Worm (Caenorhabditis elegans) whole organism, L3 larva: Measurements from ENCODE around the gene F11C1.10.
A peak's percentile ranks its signal among the peaks of the same experiment; 100 is the strongest.

Experiments
- R02D3.7 ChIP-seq: fragments of 150-350 bp; optimal IDR thresholded peaks from 2 replicates; lab custom pipeline; 2014; ENCODE audit warnings: missing biosample characterization, missing genetic modification characterization
- ama-1 ChIP-seq: fragments of 150-350 bp; optimal IDR thresholded peaks from 2 replicates; lab custom pipeline; 2018
- ceh-16 ChIP-seq: sonication (generic microtip); optimal IDR thresholded peaks from 2 replicates; lab custom pipeline; 2017; ENCODE audit warnings: missing biosample characterization, missing genetic modification characterization
- ceh-28 ChIP-seq: fragments of 150-350 bp; optimal IDR thresholded peaks from 2 replicates; lab custom pipeline; 2014; ENCODE audit warnings: missing biosample characterization, missing genetic modification reagents, missing genetic modification characterization
- ceh-9 ChIP-seq: sonication (generic microtip); optimal IDR thresholded peaks from 2 replicates; lab custom pipeline; 2018; ENCODE audit warnings: missing biosample characterization, missing genetic modification characterization
- daf-12 ChIP-seq: fragments of 150-350 bp; optimal IDR thresholded peaks from 2 replicates; lab custom pipeline; 2014; ENCODE audit warnings: missing biosample characterization, missing genetic modification reagents, missing genetic modification characterization
- egl-5 ChIP-seq: fragments of 150-350 bp; optimal IDR thresholded peaks from 2 replicates; lab custom pipeline; 2017; ENCODE audit warnings: missing biosample characterization, missing genetic modification reagents, missing genetic modification characterization, inconsistent platforms
- elt-1 ChIP-seq: fragments of 150-350 bp; optimal IDR thresholded peaks from 2 replicates; lab custom pipeline; 2014; ENCODE audit warnings: missing biosample characterization, missing genetic modification characterization
- elt-2 ChIP-seq: sonication (generic microtip); optimal IDR thresholded peaks from 2 replicates; lab custom pipeline; 2016; ENCODE audit warnings: missing genetic modification reagents, mild to moderate bottlenecking, missing genetic modification characterization, missing compliant biosample characterization
- elt-3 ChIP-seq, 3 experiments: fragments of 150-350 bp in 1 of 3; sonication (generic microtip) in 2 of 3; optimal IDR thresholded peaks; 2 replicates in 2 of 3; 4 replicates in 1 of 3; lab custom pipeline; 2014 to 2017; ENCODE audit warnings: missing biosample characterization in 3 of 3, missing genetic modification characterization in 3 of 3
- fkh-10 ChIP-seq: sonication (generic microtip); optimal IDR thresholded peaks from 2 replicates; lab custom pipeline; 2017; ENCODE audit warnings: missing biosample characterization, missing genetic modification reagents, missing genetic modification characterization
- fkh-2 ChIP-seq: fragments of 150-350 bp; optimal IDR thresholded peaks from 2 replicates; lab custom pipeline; 2014; ENCODE audit warnings: missing biosample characterization, missing genetic modification reagents, missing genetic modification characterization
- jun-1 ChIP-seq: fragments of 150-350 bp; optimal IDR thresholded peaks from 2 replicates; lab custom pipeline; 2014; ENCODE audit warnings: missing biosample characterization, missing genetic modification reagents, missing genetic modification characterization
- lsy-12 ChIP-seq: sonication (generic microtip); optimal IDR thresholded peaks from 2 replicates; lab custom pipeline; 2016; ENCODE audit warnings: mild to moderate bottlenecking, missing genetic modification characterization, missing compliant biosample characterization
- mml-1 ChIP-seq: fragments of 150-350 bp; sonication (generic microtip); optimal IDR thresholded peaks from 3 replicates; lab custom pipeline; 2014; ENCODE audit warnings: missing biosample characterization, missing genetic modification characterization
- nfya-1 ChIP-seq: sonication (generic microtip); optimal IDR thresholded peaks from 2 replicates; lab custom pipeline; 2017; ENCODE audit warnings: missing genetic modification characterization, mild to moderate bottlenecking, missing compliant biosample characterization, antibody characterized with exemption, moderate library complexity; ENCODE audit not compliant: insufficient read depth
- nhr-11 ChIP-seq: fragments of 150-350 bp; optimal IDR thresholded peaks from 2 replicates; lab custom pipeline; 2014; ENCODE audit warnings: missing biosample characterization, missing genetic modification characterization
- nhr-12 ChIP-seq: fragments of 150-350 bp; optimal IDR thresholded peaks from 2 replicates; lab custom pipeline; 2014; ENCODE audit warnings: missing biosample characterization, missing genetic modification characterization
- nhr-23 ChIP-seq: fragments of 150-350 bp; optimal IDR thresholded peaks from 2 replicates; lab custom pipeline; 2014; ENCODE audit warnings: missing biosample characterization, missing genetic modification reagents, missing genetic modification characterization
- nhr-25 ChIP-seq: sonication (generic microtip); optimal IDR thresholded peaks from 2 replicates; lab custom pipeline; 2017; ENCODE audit warnings: missing biosample characterization, missing genetic modification characterization
- nhr-28 ChIP-seq: fragments of 150-350 bp; optimal IDR thresholded peaks from 2 replicates; lab custom pipeline; 2014; ENCODE audit warnings: missing biosample characterization, missing genetic modification characterization
- nhr-43 ChIP-seq: sonication (generic microtip); optimal IDR thresholded peaks from 2 replicates; lab custom pipeline; 2016; ENCODE audit warnings: mild to moderate bottlenecking, missing genetic modification characterization, missing compliant biosample characterization; ENCODE audit not compliant: poor library complexity, severe bottlenecking
- nhr-76 ChIP-seq: fragments of 150-350 bp; sonication (generic microtip); optimal IDR thresholded peaks from 5 replicates; lab custom pipeline; 2014; ENCODE audit warnings: missing biosample characterization, missing genetic modification characterization
- nhr-77 ChIP-seq: fragments of 150-350 bp; optimal IDR thresholded peaks from 2 replicates; lab custom pipeline; 2014; ENCODE audit warnings: missing biosample characterization, missing genetic modification characterization
- pqm-1 ChIP-seq: fragments of 150-350 bp; optimal IDR thresholded peaks from 2 replicates; lab custom pipeline; 2017; ENCODE audit warnings: missing biosample characterization, missing genetic modification characterization, inconsistent platforms
- sea-2 ChIP-seq: fragments of 150-350 bp; sonication (generic microtip); optimal IDR thresholded peaks from 4 replicates; lab custom pipeline; 2014; ENCODE audit warnings: missing biosample characterization, missing genetic modification reagents, missing genetic modification characterization
- skn-1 ChIP-seq: fragments of 150-350 bp; optimal IDR thresholded peaks from 2 replicates; lab custom pipeline; 2014; ENCODE audit warnings: missing biosample characterization, missing genetic modification characterization
- tbx-2 ChIP-seq: sonication (generic microtip); optimal IDR thresholded peaks from 2 replicates; lab custom pipeline; 2016; ENCODE audit warnings: mild to moderate bottlenecking, missing genetic modification characterization, missing compliant biosample characterization
- unc-39 ChIP-seq: sonication (generic microtip); optimal IDR thresholded peaks from 4 replicates; lab custom pipeline; 2017; ENCODE audit warnings: missing biosample characterization, missing genetic modification characterization
- unc-62 ChIP-seq: fragments of 150-350 bp; sonication (generic microtip); optimal IDR thresholded peaks from 4 replicates; lab custom pipeline; 2014; ENCODE audit warnings: missing biosample characterization, missing genetic modification reagents, missing genetic modification characterization
- ztf-11 ChIP-seq: fragments of 150-350 bp; optimal IDR thresholded peaks from 2 replicates; lab custom pipeline; 2014; ENCODE audit warnings: missing biosample characterization, missing genetic modification characterization

F11C1.10 gene

DNA sequence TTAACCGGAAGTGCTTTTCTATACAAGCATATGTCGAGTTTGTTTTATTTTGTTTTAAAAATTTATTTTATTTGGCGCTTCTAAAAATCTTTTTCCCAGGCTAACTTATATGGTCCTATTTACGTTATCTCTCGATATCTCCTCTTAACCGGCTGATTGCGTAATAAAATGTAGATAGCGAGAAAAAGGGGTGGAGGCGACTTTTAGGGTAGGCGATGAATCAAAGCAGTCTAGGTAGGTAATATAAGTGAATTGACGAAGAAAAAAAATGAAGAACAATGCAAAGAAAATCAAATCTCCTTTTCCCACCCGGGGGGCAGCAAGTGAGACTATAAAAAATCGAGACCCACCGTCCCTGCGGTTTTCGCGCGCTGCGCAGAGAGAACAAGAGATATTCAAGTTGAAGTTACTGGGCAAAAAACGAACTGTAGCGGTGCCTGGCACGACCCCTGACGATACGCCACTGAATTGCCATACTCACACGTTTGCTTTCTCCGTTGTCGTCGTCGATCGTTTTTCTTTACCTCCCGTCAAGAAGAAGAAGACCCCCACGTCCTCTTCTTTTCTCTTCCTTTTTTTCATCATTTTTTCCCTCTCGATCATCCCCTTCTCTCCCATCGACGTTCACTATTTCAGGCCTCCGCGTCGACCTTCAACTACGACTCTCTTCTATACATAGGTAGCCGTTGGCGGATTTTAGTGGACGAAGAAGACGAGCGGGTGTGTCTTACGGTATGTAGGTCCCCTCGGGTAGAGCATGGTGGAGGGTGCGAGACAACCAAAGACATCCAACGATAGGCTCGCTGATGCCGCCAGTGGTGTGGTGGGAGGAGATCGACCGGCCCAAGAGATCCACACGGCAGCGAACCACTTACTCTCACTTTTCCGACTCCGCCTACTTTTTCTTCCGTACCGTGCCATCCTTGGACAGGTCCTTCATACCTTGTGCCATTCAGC is 31.3 kb downstream of the F11C1.10 start, which contains the start of gene nhr-25:
nhr-25 (plus strand) TSS at position 637 of the 957 bp plus-strand sequence.
- TF ChIP-seq lsy-12 (peak; percentile 20), nhr-25 (tag; lab: Kevin White, UChicago) (peak; percentile 99), nhr-43 (tag; lab: Kevin White, UChicago) (peak; percentile 41), tbx-2 (tag; lab: Kevin White, UChicago) (no peak), nhr-77 (tag; lab: Kevin White, UChicago) (no peak), nfya-1 (tag; lab: Kevin White, UChicago) (peak; percentile 29), nhr-23 (tag; lab: Kevin White, UChicago) (peak; percentile 18), ama-1 (lab: Kevin White, UChicago) (peak; percentile 38)

DNA sequence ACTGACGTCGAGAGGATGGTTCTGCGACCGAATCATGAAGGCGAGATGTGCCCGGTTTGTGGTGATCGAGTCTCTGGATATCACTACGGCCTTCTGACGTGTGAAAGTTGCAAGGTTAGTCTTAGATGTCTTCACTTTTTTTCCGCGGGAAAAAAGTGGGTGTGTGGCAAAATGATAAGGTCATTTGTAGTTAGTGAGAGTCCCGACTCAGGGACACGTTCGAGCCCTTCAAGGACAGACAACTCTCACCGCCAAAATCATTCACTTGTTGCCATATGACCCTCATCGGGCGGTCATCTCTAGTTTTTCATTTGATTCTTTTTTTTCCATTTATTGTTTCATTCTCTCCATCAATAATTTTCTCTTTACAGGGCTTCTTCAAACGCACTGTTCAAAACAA is 32.0 kb downstream of the F11C1.10 start:
- TF ChIP-seq nhr-28 (tag; lab: Kevin White, UChicago) (no peak), unc-39 (tag; lab: Kevin White, UChicago) (no peak), nhr-43 (tag; lab: Kevin White, UChicago) (peak; percentile 23), nhr-25 (tag; lab: Kevin White, UChicago) (peak; percentile 100), mml-1 (no peak), elt-1 (tag; lab: Kevin White, UChicago) (no peak), ceh-28 (tag; lab: Kevin White, UChicago) (no peak), R02D3.7 (tag; lab: Kevin White, UChicago) (no peak), elt-3 (tag; optimal IDR thresholded peaks at IDR 0.05; lab: Kevin White, UChicago) (peak in 1 of 3 experiments; percentile 58), fkh-10 (no peak)

DNA sequence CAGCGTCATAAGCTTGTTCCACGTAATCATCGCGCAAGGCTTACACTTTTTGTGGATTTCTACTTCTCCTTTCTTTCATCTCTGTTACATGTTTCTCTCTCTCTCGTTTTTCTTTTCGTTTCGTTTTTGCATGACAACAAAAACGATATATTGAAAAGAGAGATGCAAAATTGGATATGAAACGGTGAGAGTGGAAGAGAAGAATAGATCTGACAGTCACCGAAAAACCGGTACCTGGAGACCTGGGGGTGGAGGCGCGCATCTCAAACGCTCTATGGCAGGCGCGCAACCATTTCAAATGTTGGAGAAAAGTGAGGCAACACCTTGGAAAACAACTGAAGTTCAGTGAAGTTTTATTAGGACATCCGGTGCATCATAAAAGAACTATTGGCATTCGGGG is 32.8 kb downstream of the F11C1.10 start:
- TF ChIP-seq nhr-25 (tag; lab: Kevin White, UChicago): peak; percentile 100
- TF ChIP-seq nhr-76: no peak
- TF ChIP-seq lsy-12: no peak
- peak; percentile 17 for TF ChIP-seq egl-5 (tag; lab: Kevin White, UChicago)
- TF ChIP-seq nhr-43 (tag; lab: Kevin White, UChicago): peak; percentile 53
- TF ChIP-seq nfya-1 (tag; lab: Kevin White, UChicago): peak; percentile 27
- TF ChIP-seq ama-1 (lab: Kevin White, UChicago): no peak
- TF ChIP-seq nhr-23 (tag; lab: Kevin White, UChicago): peak; percentile 39
- TF ChIP-seq ceh-9 (tag; lab: Kevin White, UChicago): no peak

DNA sequence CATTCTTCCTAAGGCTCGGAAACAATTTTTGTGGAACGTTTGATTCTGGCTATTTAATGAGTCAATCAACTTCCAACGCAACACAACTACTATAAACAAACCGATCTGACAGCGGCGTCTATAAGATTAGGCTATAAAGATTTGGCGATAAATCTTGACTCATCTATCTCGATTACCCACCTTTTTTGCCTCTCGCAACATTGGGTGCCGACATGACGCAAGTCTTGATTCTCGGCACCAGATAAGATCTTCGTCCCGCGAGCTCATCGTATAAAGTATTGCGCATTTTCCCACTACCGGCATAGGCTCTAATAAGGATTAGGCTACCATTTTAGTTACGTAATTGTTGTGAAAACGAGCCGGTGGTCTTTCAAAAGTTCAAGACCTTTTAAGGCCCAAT is 35.0 kb downstream of the F11C1.10 start:
- TF ChIP-seq nhr-25 (tag; lab: Kevin White, UChicago) (peak; percentile 46), elt-1 (tag; lab: Kevin White, UChicago) (peak; percentile 81), egl-5 (tag; lab: Kevin White, UChicago) (no peak), ztf-11 (tag; lab: Kevin White, UChicago) (no peak)

DNA sequence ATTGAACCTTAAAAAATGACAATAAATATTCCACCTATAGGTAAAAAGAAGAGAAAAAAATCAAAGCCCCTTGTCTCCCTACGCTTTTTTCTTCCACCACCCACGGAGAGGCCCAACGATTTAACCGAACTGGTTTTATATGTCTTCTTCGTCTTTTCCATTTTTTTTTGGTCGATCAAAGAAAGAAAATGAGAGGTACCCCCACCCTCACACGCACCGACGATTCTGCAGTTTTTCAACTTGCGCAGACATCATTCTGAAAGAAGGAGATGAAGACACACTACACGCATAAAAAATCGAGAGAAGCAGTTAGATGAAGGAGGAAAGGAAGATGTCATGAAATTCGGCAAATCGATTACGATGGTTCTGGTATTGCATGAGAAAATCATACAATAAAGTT is 37.5 kb downstream of the F11C1.10 start:
- peak; percentile 94 for TF ChIP-seq nhr-25 (tag; lab: Kevin White, UChicago)
- peak; percentile 1 for TF ChIP-seq nfya-1 (tag; lab: Kevin White, UChicago)
- no peak for TF ChIP-seq nhr-12 (tag; lab: Kevin White, UChicago)
- no peak for TF ChIP-seq nhr-23 (tag; lab: Kevin White, UChicago)
- TF ChIP-seq fkh-10: no peak
- TF ChIP-seq nhr-76: no peak
- TF ChIP-seq ceh-9 (tag; lab: Kevin White, UChicago): no peak
- no peak for TF ChIP-seq pqm-1
- TF ChIP-seq sea-2: no peak
- TF ChIP-seq, all 47 proteins: peak for 2

DNA sequence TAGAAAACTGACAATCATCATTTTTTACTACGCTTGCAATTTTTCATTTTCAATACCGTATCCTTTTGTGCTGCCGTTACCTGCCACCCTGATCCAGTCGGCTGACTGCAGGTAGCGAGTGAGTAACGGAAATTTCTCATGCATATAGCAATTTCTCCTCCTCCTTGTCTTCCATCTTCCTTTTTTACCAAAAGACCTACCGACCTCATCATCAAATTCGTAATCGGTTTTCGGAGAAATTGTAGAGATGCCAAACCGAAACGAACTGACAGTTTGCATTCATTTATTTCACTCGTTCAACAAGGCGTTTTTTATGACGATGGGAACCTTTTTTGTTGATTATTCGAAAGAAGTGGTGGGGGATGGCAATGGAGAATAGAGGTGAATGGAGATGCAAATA is 39.4 kb downstream of the F11C1.10 start:
- TF ChIP-seq nhr-25 (tag; lab: Kevin White, UChicago): peak; percentile 54
- no peak for TF ChIP-seq nhr-23 (tag; lab: Kevin White, UChicago)
- no peak for TF ChIP-seq elt-3 (tag; optimal IDR thresholded peaks at IDR 0.05; lab: Kevin White, UChicago)

DNA sequence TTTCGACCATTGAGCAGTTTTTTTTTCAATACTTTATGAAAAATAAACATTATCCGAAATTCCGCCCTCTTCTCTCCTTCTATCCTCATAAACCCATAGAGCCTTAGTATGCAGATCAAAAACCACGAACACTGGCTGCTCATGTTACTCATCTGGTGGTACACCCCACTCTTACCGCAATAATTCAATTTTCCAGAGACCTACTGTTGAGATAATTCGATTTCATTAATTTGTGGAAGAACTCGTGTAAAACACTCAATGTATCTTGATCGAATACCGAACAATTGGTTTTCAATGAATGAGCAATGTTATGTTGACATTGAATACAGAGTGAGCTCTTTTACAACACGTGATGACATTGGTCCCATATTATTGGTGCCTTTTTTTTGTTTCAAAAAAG is 44.6 kb downstream of the F11C1.10 start:
- TF ChIP-seq unc-62: no peak
- TF ChIP-seq ztf-11 (tag; lab: Kevin White, UChicago): no peak
- TF ChIP-seq nhr-23 (tag; lab: Kevin White, UChicago): no peak
- no peak for TF ChIP-seq nhr-12 (tag; lab: Kevin White, UChicago)
- TF ChIP-seq ceh-16: no peak
- no peak for TF ChIP-seq nhr-25 (tag; lab: Kevin White, UChicago)
- no peak for TF ChIP-seq lsy-12
- no peak for TF ChIP-seq nhr-77 (tag; lab: Kevin White, UChicago)
- no peak for TF ChIP-seq nhr-11 (tag; lab: Kevin White, UChicago)
- no peak for TF ChIP-seq sea-2
- no peak for TF ChIP-seq ceh-9 (tag; lab: Kevin White, UChicago)
- TF ChIP-seq jun-1 (tag; lab: Kevin White, UChicago): no peak
- no peak for TF ChIP-seq pqm-1
- TF ChIP-seq daf-12 (tag; lab: Kevin White, UChicago): no peak
- TF ChIP-seq skn-1 (tag; lab: Kevin White, UChicago): no peak
- TF ChIP-seq fkh-2: no peak
- no peak for TF ChIP-seq unc-39 (tag; lab: Kevin White, UChicago)
- TF ChIP-seq nfya-1 (tag; lab: Kevin White, UChicago): no peak
- TF ChIP-seq elt-2: no peak
- no peak for TF ChIP-seq ceh-28 (tag; lab: Kevin White, UChicago)
